Fruit fly (Drosophila melanogaster): Measurements from ENCODE around the gene park.

The park gene

dm6 chr3L:21204581-21205495, 8.2 kb upstream of the park start:
- TF ChIP-seq cyc (GFP tag; optimal IDR thresholded peaks at IDR 0.05) (no peak), vri (GFP tag; optimal IDR thresholded peaks at IDR 0.05) (peak; percentile 0), CG6808 (GFP tag; optimal IDR thresholded peaks at IDR 0.05) (no peak), Eip78C (GFP tag) (peak; percentile 12), CG10631 (GFP tag; optimal IDR thresholded peaks at IDR 0.05) (no peak), fkh (GFP tag; optimal IDR thresholded peaks at IDR 0.05) (peak; percentile 95), salr (GFP tag; optimal IDR thresholded peaks at IDR 0.05) (no peak), svp (GFP tag) (peak; percentile 70), spab (GFP tag; optimal IDR thresholded peaks at IDR 0.05) (no peak), Sox15 (GFP tag; optimal IDR thresholded peaks at IDR 0.05) (no peak), CG8119 (GFP tag; IDR thresholded peaks at IDR 0.05) (no peak)

DNA sequence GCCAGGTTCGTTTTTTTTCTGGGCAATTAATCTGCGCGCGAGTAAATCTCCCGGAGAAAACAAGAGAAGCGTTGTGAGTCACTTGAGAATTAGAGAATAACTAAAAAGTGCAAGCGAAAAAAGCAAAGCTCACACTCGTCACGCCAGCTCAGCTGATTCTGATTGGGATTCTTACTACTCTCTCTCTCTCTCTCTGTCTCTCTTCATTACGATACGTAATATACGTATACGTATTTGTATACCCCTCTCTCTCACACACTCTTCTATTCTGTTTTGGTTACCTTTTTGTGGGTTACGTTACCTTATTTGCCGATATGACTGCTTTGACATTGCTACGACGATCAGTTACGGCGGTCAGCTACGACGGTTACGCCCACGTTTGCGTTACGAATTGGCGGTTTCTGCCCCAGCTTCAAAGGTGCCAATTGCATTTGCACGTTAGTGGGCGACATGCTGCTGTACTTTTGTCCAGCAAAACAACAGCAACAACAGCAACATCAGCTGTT, 6.2 kb upstream of the park start, which contains the start of the genes Targ1, CG10512 and Targ2:
TSS of gene Targ1 (minus strand) at position 106 of the 506 bp plus-strand sequence.
TSS of gene CG10512 (plus strand) at position 144 of the 506 bp plus-strand sequence.
TSS of gene Targ2 (minus strand) at position 456 of the 506 bp plus-strand sequence.
- TF ChIP-seq CG34406 (GFP tag; optimal IDR thresholded peaks at IDR 0.05), result no peak
- peak; percentile 51 for TF ChIP-seq Blimp-1 (GFP tag; optimal IDR thresholded peaks at IDR 0.05)
- TF ChIP-seq CG6163 (GFP tag; IDR thresholded peaks at IDR 0.05), result peak; percentile 30; the same call in 1 of the 3 replicates
- peak; percentile 19 for TF ChIP-seq fkh (GFP tag; optimal IDR thresholded peaks at IDR 0.05)
- TF ChIP-seq Eip78C (GFP tag), result peak; percentile 75
- TF ChIP-seq ss (GFP tag; optimal IDR thresholded peaks at IDR 0.05), result peak; percentile 6 to 56
- TF ChIP-seq CG6276 (GFP tag; optimal IDR thresholded peaks at IDR 0.05), result peak; percentile 41
- TF ChIP-seq CG8632 (GFP tag; optimal IDR thresholded peaks at IDR 0.05), result no peak

DNA sequence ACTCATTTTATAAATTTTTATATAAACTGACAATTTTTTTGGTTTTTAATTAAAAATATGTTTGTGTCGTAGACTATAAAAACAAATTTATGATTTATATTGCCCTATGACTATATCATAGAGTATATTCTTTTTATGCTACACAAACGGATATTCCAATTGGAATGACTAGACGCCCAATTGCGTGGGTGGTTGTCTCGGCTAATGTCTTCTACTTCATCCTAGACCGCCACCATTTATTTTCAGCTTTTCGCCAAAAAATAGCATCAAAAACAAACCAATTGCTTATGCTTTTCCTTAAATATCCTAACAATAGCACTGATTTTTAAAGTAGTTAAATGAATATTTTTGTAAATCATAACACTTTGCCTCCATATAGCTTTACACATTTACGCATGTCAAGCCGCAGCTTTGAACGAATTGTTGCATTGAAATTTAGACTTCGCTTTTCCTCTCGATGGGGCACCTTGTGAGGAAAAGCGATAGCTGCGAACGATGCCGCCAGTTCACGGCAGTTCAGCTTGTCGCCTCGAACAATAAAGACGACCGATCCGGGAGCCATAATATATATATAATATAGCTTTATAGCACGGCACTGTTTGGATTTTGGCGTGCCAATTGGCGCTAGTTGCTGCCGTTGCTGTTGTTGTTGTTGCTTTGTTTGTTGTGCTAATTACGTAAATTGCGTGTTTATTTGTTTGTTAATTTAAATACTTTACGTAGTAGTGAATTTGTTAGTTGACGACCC, 5.5 kb upstream of the park start:
- TF ChIP-seq vri (GFP tag; optimal IDR thresholded peaks at IDR 0.05) (peak; percentile 30), Blimp-1 (GFP tag; optimal IDR thresholded peaks at IDR 0.05) (no peak), CG10631 (GFP tag; optimal IDR thresholded peaks at IDR 0.05) (no peak), Eip78C (GFP tag) (peak; percentile 82), Smox (GFP tag; optimal IDR thresholded peaks at IDR 0.05) (no peak), Ets96B (tag; optimal IDR thresholded peaks at IDR 0.05) (no peak), cyc (GFP tag; optimal IDR thresholded peaks at IDR 0.05) (no peak), CG7368 (GFP tag; optimal IDR thresholded peaks at IDR 0.05) (no peak), Sox102F (GFP tag; optimal IDR thresholded peaks at IDR 0.05) (no peak), CG8119 (GFP tag; IDR thresholded peaks at IDR 0.05) (peak; percentile 40; the same call in 1 of the 3 replicates), Hr4 (GFP tag; optimal IDR thresholded peaks at IDR 0.05) (no peak), CG11762 (GFP tag; optimal IDR thresholded peaks at IDR 0.05; ENCODE audit: insufficient read depth) (no peak), fd85E (GFP tag; optimal IDR thresholded peaks at IDR 0.05) (no peak), pdm3 (GFP tag; optimal IDR thresholded peaks at IDR 0.05) (no peak), Met (GFP tag; optimal IDR thresholded peaks at IDR 0.05) (no peak), topi (GFP tag; optimal IDR thresholded peaks at IDR 0.05) (no peak), Sox15 (GFP tag; optimal IDR thresholded peaks at IDR 0.05) (no peak), Lpt (GFP tag; optimal IDR thresholded peaks at IDR 0.05) (peak; percentile 5), CG16779 (tag; optimal IDR thresholded peaks at IDR 0.05) (peak; percentile 10), svp (GFP tag) (peak; percentile 75)

DNA sequence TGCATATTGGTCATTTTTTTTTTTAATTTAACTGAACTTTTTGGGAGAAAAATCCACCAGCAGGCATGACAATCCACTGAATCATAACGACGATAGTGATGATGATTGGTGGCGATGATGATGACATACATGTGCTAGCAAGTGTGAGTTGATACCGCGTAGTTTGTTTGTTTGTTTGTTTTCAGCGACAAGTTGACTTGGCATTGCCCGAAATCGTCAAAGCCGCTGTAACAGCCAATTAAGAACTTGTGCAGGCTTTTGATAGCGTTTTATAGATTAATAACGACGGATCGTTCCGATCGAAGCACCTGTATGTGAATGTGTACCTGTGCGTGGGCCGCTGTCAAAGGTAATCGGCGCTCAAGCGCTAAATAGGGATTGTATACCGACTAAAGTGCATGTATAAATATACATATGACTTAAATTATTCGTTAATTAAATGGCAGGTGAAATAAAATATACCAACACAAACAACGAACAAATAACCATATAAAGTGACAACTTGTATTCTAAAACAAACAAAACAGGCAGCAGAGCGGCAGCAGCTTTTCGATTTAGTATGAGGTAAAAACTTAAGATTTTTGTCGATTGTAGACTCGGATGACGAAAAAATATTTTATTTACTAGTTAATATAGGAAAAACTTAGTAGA, 4.7 kb upstream of the park start:
- TF ChIP-seq CG32006 (GFP tag; optimal IDR thresholded peaks at IDR 0.05) (no peak), fkh (GFP tag; optimal IDR thresholded peaks at IDR 0.05) (peak; percentile 73)
